Worm (Caenorhabditis elegans) whole organism, L1 larva: ENCODE data around the gene egl-47.

Experiments used
- C34B4.2 ChIP-seq: sonication (generic microtip); optimal IDR thresholded peaks from 2 replicates; lab custom pipeline; 2017; ENCODE audit warnings: mild to moderate bottlenecking, missing genetic modification characterization, missing compliant biosample characterization
- F16B12.6 ChIP-seq: fragments of 150-350 bp; optimal IDR thresholded peaks from 2 replicates; lab custom pipeline; 2014; ENCODE audit warnings: missing biosample characterization, missing genetic modification characterization
- aha-1 ChIP-seq: fragments of 150-350 bp; optimal IDR thresholded peaks from 2 replicates; lab custom pipeline; 2014; ENCODE audit warnings: missing biosample characterization, missing genetic modification characterization
- alr-1 ChIP-seq: fragments of 200-800 bp; sonication (Bioruptor generic); optimal IDR thresholded peaks from 2 replicates; lab custom pipeline; 2018; ENCODE audit warnings: borderline replicate concordance, mild to moderate bottlenecking, missing genetic modification characterization, missing compliant biosample characterization
- ama-1 ChIP-seq: fragments of 150-350 bp; optimal IDR thresholded peaks from 2 replicates; lab custom pipeline; 2014
- blmp-1 ChIP-seq: fragments of 150-350 bp; optimal IDR thresholded peaks from 2 replicates; lab custom pipeline; 2014; ENCODE audit warnings: missing biosample characterization, missing genetic modification characterization
- ceh-63 ChIP-seq: fragments of 200-800 bp; sonication (Bioruptor generic); optimal IDR thresholded peaks from 2 replicates; lab custom pipeline; 2018; ENCODE audit warnings: mild to moderate bottlenecking, missing genetic modification characterization, missing compliant biosample characterization
- ces-1 ChIP-seq: fragments of 150-350 bp; optimal IDR thresholded peaks from 2 replicates; lab custom pipeline; 2014; ENCODE audit warnings: missing biosample characterization, missing genetic modification reagents, missing genetic modification characterization
- dpl-1 ChIP-seq, 3 experiments: fragments of 150-350 bp in 2 of 3; sonication (generic microtip) in 1 of 3; optimal IDR thresholded peaks; 2 replicates each; lab custom pipeline; 2014 to 2017; ENCODE audit warnings: missing biosample characterization in 3 of 3, missing genetic modification characterization in 3 of 3, missing genetic modification reagents in 3 of 3
- efl-1 ChIP-seq, 4 experiments: fragments of 150-350 bp; optimal IDR thresholded peaks in 3 of 4; peaks in 1 of 4; 1 replicate in 1 of 4; 2 replicates in 3 of 4; lab custom pipeline; 2014; ENCODE audit warnings: missing biosample characterization in 2 of 4, missing genetic modification characterization in 2 of 4, missing genetic modification reagents in 2 of 4
- efl-3 ChIP-seq: fragments of 200-800 bp; sonication (Bioruptor generic); optimal IDR thresholded peaks from 2 replicates; lab custom pipeline; 2018; ENCODE audit warnings: mild to moderate bottlenecking, missing genetic modification characterization, missing compliant biosample characterization
- elt-2 ChIP-seq: sonication (generic microtip); optimal IDR thresholded peaks from 2 replicates; lab custom pipeline; 2016; ENCODE audit warnings: missing genetic modification characterization, mild to moderate bottlenecking, inconsistent platforms, missing compliant biosample characterization, missing genetic modification reagents
- ets-5 ChIP-seq: fragments of 200-800 bp; sonication (Bioruptor generic); IDR thresholded peaks from 2 replicates; pipeline ENCODE4 v1.3.6; 2022; ENCODE audit warnings: missing genetic modification characterization, missing compliant biosample characterization
- irx-1 ChIP-seq: sonication (generic microtip); optimal IDR thresholded peaks from 2 replicates; lab custom pipeline; 2016; ENCODE audit warnings: missing genetic modification characterization, missing compliant biosample characterization
- lin-13 ChIP-seq: fragments of 150-350 bp; optimal IDR thresholded peaks from 2 replicates; lab custom pipeline; 2014; ENCODE audit warnings: missing biosample characterization, missing genetic modification reagents, missing genetic modification characterization
- lin-15B ChIP-seq: fragments of 150-350 bp; sonication (generic microtip); optimal IDR thresholded peaks from 3 replicates; lab custom pipeline; 2014; ENCODE audit warnings: missing biosample characterization, missing genetic modification characterization
- lin-35 ChIP-seq, 2 experiments: fragments of 150-350 bp; optimal IDR thresholded peaks; 2 replicates each; lab custom pipeline; 2014; ENCODE audit warnings: missing biosample characterization in 2 of 2, missing genetic modification characterization in 2 of 2, missing genetic modification reagents in 2 of 2
- lsy-2 ChIP-seq, 2 experiments: fragments of 150-350 bp; optimal IDR thresholded peaks; 2 replicates each; lab custom pipeline; 2014; ENCODE audit warnings: missing biosample characterization in 2 of 2, missing genetic modification characterization in 2 of 2
- mab-9 ChIP-seq: fragments of 200-800 bp; sonication (Bioruptor generic); IDR thresholded peaks from 2 replicates; pipeline ENCODE4 v1.3.6; 2022; ENCODE audit warnings: missing genetic modification reagents, missing genetic modification characterization, missing compliant biosample characterization
- mef-2 ChIP-seq: fragments of 150-350 bp; optimal IDR thresholded peaks from 2 replicates; lab custom pipeline; 2014; ENCODE audit warnings: missing biosample characterization, missing genetic modification characterization
- mep-1 ChIP-seq: fragments of 150-350 bp; optimal IDR thresholded peaks from 2 replicates; lab custom pipeline; 2014; ENCODE audit warnings: missing biosample characterization, missing genetic modification characterization
- nhr-12 ChIP-seq: sonication (generic microtip); optimal IDR thresholded peaks from 2 replicates; lab custom pipeline; 2017; ENCODE audit warnings: missing biosample characterization, missing genetic modification characterization
- nhr-19 ChIP-seq: fragments of 200-800 bp; sonication (Bioruptor generic); conservative IDR thresholded peaks from 2 replicates; pipeline ENCODE4 v1.3.6; 2022; ENCODE audit warnings: missing genetic modification characterization, missing compliant biosample characterization
- nhr-47 ChIP-seq: sonication (generic microtip); optimal IDR thresholded peaks from 2 replicates; lab custom pipeline; 2016; ENCODE audit warnings: mild to moderate bottlenecking, missing genetic modification characterization, moderate library complexity, missing compliant biosample characterization
- nhr-71 ChIP-seq: sonication (generic microtip); optimal IDR thresholded peaks from 2 replicates; lab custom pipeline; 2016; ENCODE audit warnings: mild to moderate bottlenecking, missing genetic modification characterization, moderate library complexity, missing compliant biosample characterization
- nhr-76 ChIP-seq: sonication (generic microtip); optimal IDR thresholded peaks from 2 replicates; lab custom pipeline; 2017; ENCODE audit warnings: missing biosample characterization, missing genetic modification characterization
- nhr-77 ChIP-seq: fragments of 150-350 bp; optimal IDR thresholded peaks from 2 replicates; lab custom pipeline; 2014; ENCODE audit warnings: missing biosample characterization, missing genetic modification characterization
- nhr-84 ChIP-seq: sonication (generic microtip); optimal IDR thresholded peaks from 2 replicates; lab custom pipeline; 2017; ENCODE audit warnings: missing biosample characterization, missing genetic modification characterization
- nhr-85 ChIP-seq: sonication (generic microtip); peaks from one replicate; lab custom pipeline; 2016; ENCODE audit warnings: missing genetic modification characterization, inconsistent platforms, missing compliant biosample characterization
- pax-3 ChIP-seq: fragments of 200-800 bp; sonication (Bioruptor generic); optimal IDR thresholded peaks from 2 replicates; lab custom pipeline; 2018; ENCODE audit warnings: mild to moderate bottlenecking, missing genetic modification characterization, moderate library complexity, missing compliant biosample characterization
- rnt-1 ChIP-seq: sonication (generic microtip); optimal IDR thresholded peaks from 2 replicates; lab custom pipeline; 2016; ENCODE audit warnings: mild to moderate bottlenecking, missing genetic modification characterization, moderate library complexity, missing compliant biosample characterization
- skn-1 ChIP-seq: fragments of 150-350 bp; optimal IDR thresholded peaks from 2 replicates; lab custom pipeline; 2014; ENCODE audit warnings: missing biosample characterization, missing genetic modification characterization
- snpc-4 ChIP-seq: fragments of 150-350 bp; optimal IDR thresholded peaks from 2 replicates; lab custom pipeline; 2014; ENCODE audit warnings: missing biosample characterization, missing genetic modification characterization
- sox-4 ChIP-seq: sonication (generic microtip); optimal IDR thresholded peaks from 2 replicates; lab custom pipeline; 2016; ENCODE audit warnings: missing genetic modification characterization, missing compliant biosample characterization
- tbx-2 ChIP-seq: sonication (generic microtip); optimal IDR thresholded peaks from 2 replicates; lab custom pipeline; 2016; ENCODE audit warnings: missing genetic modification characterization, missing compliant biosample characterization
- tlp-1 ChIP-seq: fragments of 150-350 bp; optimal IDR thresholded peaks from 2 replicates; lab custom pipeline; 2014; ENCODE audit warnings: missing biosample characterization, missing genetic modification characterization
- unc-130 ChIP-seq: fragments of 150-350 bp; optimal IDR thresholded peaks from 2 replicates; lab custom pipeline; 2017; ENCODE audit warnings: missing biosample characterization, missing genetic modification characterization, inconsistent platforms
- unc-62 ChIP-seq: fragments of 150-350 bp; optimal IDR thresholded peaks from 2 replicates; lab custom pipeline; 2014; ENCODE audit warnings: missing biosample characterization, missing genetic modification reagents, missing genetic modification characterization
- xbp-1 ChIP-seq: sonication (generic microtip); optimal IDR thresholded peaks from 2 replicates; lab custom pipeline; 2016; ENCODE audit warnings: missing genetic modification characterization, missing compliant biosample characterization
- zag-1 ChIP-seq: fragments of 150-350 bp; optimal IDR thresholded peaks from 2 replicates; lab custom pipeline; 2014; ENCODE audit warnings: missing biosample characterization, missing genetic modification characterization
- ztf-11 ChIP-seq, 2 experiments: sonication (generic microtip); optimal IDR thresholded peaks; 2 replicates each; lab custom pipeline; 2016 to 2017; ENCODE audit warnings: missing genetic modification characterization in 2 of 2, missing biosample characterization in 1 of 2, missing compliant biosample characterization in 1 of 2

The egl-47 gene

ce11 chrV:9856978-9857377, 42.4 kb upstream of the egl-47 start:
- TF ChIP-seq snpc-4 (tag; lab: Kevin White, UChicago): no peak
- peak; percentile 49 for TF ChIP-seq elt-2
- TF ChIP-seq tbx-2 (tag; lab: Kevin White, UChicago): no peak
- no peak for TF ChIP-seq dpl-1 (GFP tag; optimal IDR thresholded peaks at IDR 0.05; lab: Kevin White, UChicago)

ce11 chrV:9859863-9860262, 39.5 kb upstream of the egl-47 start, which contains the start of gene lsy-12:
lsy-12 (minus strand) TSS chrV:9859963.
- no peak for TF ChIP-seq mef-2 (tag; lab: Kevin White, UChicago)
- TF ChIP-seq F16B12.6 (tag; lab: Kevin White, UChicago): no peak
- no peak for TF ChIP-seq sox-4 (tag; lab: Kevin White, UChicago)
- TF ChIP-seq efl-1 (optimal IDR thresholded peaks at IDR 0.05; lab: Kevin White, UChicago): no peak
- peak in 1 of 2 experiments; percentile 47 for TF ChIP-seq efl-1 (GFP tag; optimal IDR thresholded peaks at IDR 0.05 in 1 of 2; lab: Kevin White, UChicago)
- no peak for TF ChIP-seq pax-3

- TF ChIP-seq nhr-47: no peak
- TF ChIP-seq irx-1 (tag; lab: Kevin White, UChicago): no peak
- TF ChIP-seq lin-15B (tag; lab: Kevin White, UChicago): no peak
- no peak for TF ChIP-seq zag-1 (tag; lab: Kevin White, UChicago)
- no peak for TF ChIP-seq mep-1 (tag; lab: Kevin White, UChicago)
- TF ChIP-seq ceh-63 (GFP tag; lab: Kevin White, UChicago): no peak
- TF ChIP-seq lsy-2 (tag; optimal IDR thresholded peaks at IDR 0.05; lab: Kevin White, UChicago): peak; percentile 66 to 70
- peak; percentile 99 for TF ChIP-seq xbp-1 (tag; lab: Kevin White, UChicago)
- TF ChIP-seq nhr-77 (tag; lab: Kevin White, UChicago): no peak
- no peak for TF ChIP-seq skn-1
- no peak for TF ChIP-seq ztf-11 (tag; optimal IDR thresholded peaks at IDR 0.05; lab: Kevin White, UChicago)
- peak; percentile 25 for TF ChIP-seq blmp-1 (tag; lab: Kevin White, UChicago)
- no peak for TF ChIP-seq unc-130 (tag; lab: Kevin White, UChicago)
- no peak for TF ChIP-seq tlp-1 (tag; lab: Kevin White, UChicago)
- TF ChIP-seq nhr-76: no peak
- TF ChIP-seq nhr-71 (tag; lab: Kevin White, UChicago): no peak
Observed at ce11 chrV:9860337-9860736, 39.0 kb upstream of the egl-47 start.

- no peak for TF ChIP-seq lin-35 (GFP tag; optimal IDR thresholded peaks at IDR 0.05; lab: Kevin White, UChicago)
- no peak for TF ChIP-seq ces-1 (GFP tag; lab: Kevin White, UChicago)
- TF ChIP-seq ama-1 (lab: Kevin White, UChicago): no peak
- TF ChIP-seq pax-3: no peak
- TF ChIP-seq C34B4.2 (tag; lab: Kevin White, UChicago): no peak
- no peak for TF ChIP-seq lin-13 (GFP tag; lab: Kevin White, UChicago)
- TF ChIP-seq alr-1 (tag; lab: Kevin White, UChicago): no peak
- no peak for TF ChIP-seq nhr-84 (tag; lab: Kevin White, UChicago)
- TF ChIP-seq efl-3: no peak
- no peak for TF ChIP-seq nhr-85 (tag; lab: Kevin White, UChicago)
- TF ChIP-seq ztf-11 (tag; optimal IDR thresholded peaks at IDR 0.05; lab: Kevin White, UChicago): no peak
- no peak for TF ChIP-seq nhr-19 (GFP tag; lab: Robert Waterston, UW)
- no peak for TF ChIP-seq mab-9 (GFP tag; lab: Robert Waterston, UW)
- no peak for TF ChIP-seq nhr-12
- TF ChIP-seq ets-5: no peak
- TF ChIP-seq nhr-47: no peak
- TF ChIP-seq unc-62: no peak
- TF ChIP-seq aha-1: no peak
- TF ChIP-seq rnt-1: no peak
Observed at ce11 chrV:9868311-9868710, 31.1 kb upstream of the egl-47 start, which contains the start of gene srab-17. srab-17 (minus strand) TSS chrV:9868411.
